Fruit fly (Drosophila melanogaster) whole organism, larva: Measurements from ENCODE around the gene CG2202.

ENCODE experiments used
- noc ChIP-seq: fragments of 200-800 bp; sonication (Bioruptor generic); optimal IDR thresholded peaks from 3 replicates; lab custom pipeline; 2019; ENCODE audit warnings: missing biosample characterization, mild to moderate bottlenecking, missing genetic modification characterization, moderate library complexity

The CG2202 gene

dm6 chrX:10824227-10824702 is 24.3 kb upstream of the CG2202 start, which contains the start of gene Imp:
Gene Imp (minus strand): TSS chrX:10824277.
- no peak for TF ChIP-seq noc (tag; lab: Kevin White, UChicago)

- no peak for TF ChIP-seq noc (tag; lab: Kevin White, UChicago)
Measured at dm6 chrX:10825349-10826129, 23.0 kb upstream of the CG2202 start.

- no peak for TF ChIP-seq noc (tag; lab: Kevin White, UChicago)
Measured at dm6 chrX:10827301-10827700, 21.3 kb upstream of the CG2202 start.

dm6 chrX:10832369-10832768 is 16.2 kb upstream of the CG2202 start:
- TF ChIP-seq noc (tag; lab: Kevin White, UChicago) = no peak

dm6 chrX:10835631-10836030 is 12.9 kb upstream of the CG2202 start:
- TF ChIP-seq noc (tag; lab: Kevin White, UChicago) = no peak

- TF ChIP-seq noc (tag; lab: Kevin White, UChicago) = no peak
Measured at dm6 chrX:10838962-10839361, 9.6 kb upstream of the CG2202 start, which contains the start of gene CG15210. Gene CG15210 (plus strand): TSS chrX:10839230.

- peak; percentile 14 for TF ChIP-seq noc (tag; lab: Kevin White, UChicago)
Measured at dm6 chrX:10840892-10841564, 7.5 kb upstream of the CG2202 start.

dm6 chrX:10841717-10842255 is 6.8 kb upstream of the CG2202 start, which contains the start of gene CG15209:
Gene CG15209 (plus strand): TSS chrX:10842205.
- peak; percentile 25 for TF ChIP-seq noc (tag; lab: Kevin White, UChicago)

dm6 chrX:10844807-10845206 is 3.8 kb upstream of the CG2202 start, which contains the start of gene CG32669:
Gene CG32669 (minus strand): TSS chrX:10845081.
- TF ChIP-seq noc (tag; lab: Kevin White, UChicago) = no peak

- no peak for TF ChIP-seq noc (tag; lab: Kevin White, UChicago)
Measured at dm6 chrX:10845256-10845655, 3.3 kb upstream of the CG2202 start.

- TF ChIP-seq noc (tag; lab: Kevin White, UChicago) = no peak
Measured at dm6 chrX:10846972-10847435, 1.6 kb upstream of the CG2202 start, which contains the start of gene sbr. Gene sbr (minus strand): TSS chrX:10847092.

dm6 chrX:10847436-10847446 is 1.3 kb upstream of the CG2202 start, which contains the start of gene Pgls:
Gene Pgls (plus strand): TSS chrX:10847438.
- no peak for TF ChIP-seq noc (tag; lab: Kevin White, UChicago)

dm6 chrX:10847447-10847846 is 1.1 kb upstream of the CG2202 start:
- TF ChIP-seq noc (tag; lab: Kevin White, UChicago) = no peak

dm6 chrX:10854686-10855085 is 6.1 kb downstream of the CG2202 start, which contains the start of gene feo:
Gene feo (minus strand): TSS chrX:10854869.
- no peak for TF ChIP-seq noc (tag; lab: Kevin White, UChicago)

dm6 chrX:10857376-10857775 is 8.8 kb downstream of the CG2202 start, which contains the start of the genes sofe and CG2186:
Gene sofe (minus strand): TSS chrX:10857413.
Gene CG2186 (plus strand): TSS chrX:10857655.
- TF ChIP-seq noc (tag; lab: Kevin White, UChicago) = no peak

- TF ChIP-seq noc (tag; lab: Kevin White, UChicago) = no peak
Measured at dm6 chrX:10857853-10858252, 9.3 kb downstream of the CG2202 start.
